Worm (Caenorhabditis elegans) whole organism, L4 larva: ENCODE measurements around the gene mdt-26.

Experiments used
- F26F4.8 ChIP-seq: fragments of 200-800 bp; sonication (Bioruptor generic); conservative IDR thresholded peaks from 2 replicates; pipeline ENCODE4 v1.3.6; 2022; ENCODE audit warnings: missing genetic modification characterization, missing compliant biosample characterization
- F37D6.2 ChIP-seq: sonication (generic microtip); optimal IDR thresholded peaks from 2 replicates; lab custom pipeline; 2016; ENCODE audit warnings: mild to moderate bottlenecking, missing genetic modification characterization, missing compliant biosample characterization
- aha-1 ChIP-seq: fragments of 150-350 bp; peaks from one replicate; lab custom pipeline; 2014; ENCODE audit warnings: missing biosample characterization, missing genetic modification characterization
- aly-2 ChIP-seq: sonication (generic microtip); optimal IDR thresholded peaks from 2 replicates; lab custom pipeline; 2018; ENCODE audit warnings: missing biosample characterization, missing genetic modification characterization
- ama-1 ChIP-seq: fragments of 150-350 bp; optimal IDR thresholded peaks from 2 replicates; lab custom pipeline; 2014; ENCODE audit warnings: inconsistent platforms, mixed read lengths
- arid-1 ChIP-seq: fragments of 200-800 bp; sonication (Bioruptor generic); conservative IDR thresholded peaks from 2 replicates; pipeline ENCODE4 v1.3.6; 2022; ENCODE audit warnings: missing genetic modification reagents, missing genetic modification characterization, missing compliant biosample characterization
- ceh-44 ChIP-seq: fragments of 200-800 bp; sonication (Bioruptor generic); IDR thresholded peaks from 2 replicates; pipeline ENCODE4 v1.3.6; 2022; ENCODE audit warnings: missing genetic modification reagents, missing genetic modification characterization, missing compliant biosample characterization
- ceh-62 ChIP-seq: sonication (generic microtip); optimal IDR thresholded peaks from 2 replicates; lab custom pipeline; 2017; ENCODE audit warnings: missing biosample characterization, missing genetic modification characterization
- ces-1 ChIP-seq: fragments of 150-350 bp; sonication (generic microtip); optimal IDR thresholded peaks from 4 replicates; lab custom pipeline; 2014; ENCODE audit warnings: missing biosample characterization, missing genetic modification reagents, missing genetic modification characterization
- ctbp-1 ChIP-seq: fragments of 200-800 bp; sonication (Bioruptor generic); IDR thresholded peaks from 2 replicates; pipeline ENCODE4 v1.3.6; 2022; ENCODE audit warnings: missing genetic modification reagents, missing genetic modification characterization, missing compliant biosample characterization
- daf-19 ChIP-seq: fragments of 200-800 bp; sonication (Bioruptor generic); conservative IDR thresholded peaks from 2 replicates; pipeline ENCODE4 v1.3.6; 2022; ENCODE audit warnings: missing genetic modification characterization, missing compliant biosample characterization
- daf-8 ChIP-seq: fragments of 200-800 bp; sonication (Bioruptor generic); IDR thresholded peaks from 2 replicates; pipeline ENCODE4 v1.3.6; 2022; ENCODE audit warnings: missing genetic modification characterization, missing compliant biosample characterization
- dmd-6 ChIP-seq: fragments of 200-800 bp; sonication (Bioruptor generic); IDR thresholded peaks from 2 replicates; pipeline ENCODE4 v1.3.6; 2022; ENCODE audit warnings: missing genetic modification reagents, missing genetic modification characterization, missing compliant biosample characterization
- dpl-1 ChIP-seq: fragments of 150-350 bp; optimal IDR thresholded peaks from 2 replicates; lab custom pipeline; 2014; ENCODE audit warnings: missing biosample characterization, missing genetic modification reagents, missing genetic modification characterization
- dve-1 ChIP-seq: sonication (generic microtip); optimal IDR thresholded peaks from 2 replicates; lab custom pipeline; 2017; ENCODE audit warnings: antibody characterized with exemption, mild to moderate bottlenecking, missing genetic modification characterization, missing compliant biosample characterization; ENCODE audit not compliant: insufficient read depth
- egl-27 ChIP-seq: sonication (generic microtip); optimal IDR thresholded peaks from 3 replicates; lab custom pipeline; 2017; ENCODE audit warnings: missing biosample characterization, missing genetic modification reagents, missing genetic modification characterization
- fkh-10 ChIP-seq: fragments of 150-350 bp; optimal IDR thresholded peaks from 2 replicates; lab custom pipeline; 2014; ENCODE audit warnings: missing biosample characterization, missing genetic modification reagents, missing genetic modification characterization
- gei-8 ChIP-seq: fragments of 200-800 bp; sonication (Bioruptor generic); optimal IDR thresholded peaks from 2 replicates; lab custom pipeline; 2018; ENCODE audit warnings: mild to moderate bottlenecking, missing genetic modification characterization, missing compliant biosample characterization
- hif-1 ChIP-seq, 2 experiments: sonication (generic microtip); optimal IDR thresholded peaks; 2 replicates each; lab custom pipeline; 2016 to 2017; ENCODE audit warnings: missing compliant biosample characterization in 2 of 2, missing genetic modification characterization in 2 of 2, missing genetic modification reagents in 2 of 2, missing genotype in 2 of 2, mild to moderate bottlenecking in 1 of 2
- hlh-11 ChIP-seq: fragments of 200-800 bp; sonication (Bioruptor generic); optimal IDR thresholded peaks from 2 replicates; lab custom pipeline; 2018; ENCODE audit warnings: mild to moderate bottlenecking, missing genetic modification characterization, missing compliant biosample characterization
- hlh-30 ChIP-seq: sonication (generic microtip); optimal IDR thresholded peaks from 2 replicates; lab custom pipeline; 2017; ENCODE audit warnings: antibody characterized with exemption, mild to moderate bottlenecking, missing genetic modification characterization, missing compliant biosample characterization; ENCODE audit not compliant: insufficient read depth
- hmg-1.1 ChIP-seq: fragments of 200-800 bp; sonication (Bioruptor generic); IDR thresholded peaks from 2 replicates; pipeline ENCODE4 v1.3.6; 2022; ENCODE audit warnings: missing genetic modification reagents, missing genetic modification characterization, missing compliant biosample characterization
- lin-13 ChIP-seq: fragments of 150-350 bp; optimal IDR thresholded peaks from 2 replicates; lab custom pipeline; 2014; ENCODE audit warnings: missing biosample characterization, missing genetic modification reagents, missing genetic modification characterization
- lin-15B ChIP-seq: fragments of 150-350 bp; sonication (generic microtip); optimal IDR thresholded peaks from 3 replicates; lab custom pipeline; 2014; ENCODE audit warnings: missing biosample characterization, missing genetic modification characterization
- lin-29 ChIP-seq: fragments of 200-800 bp; sonication (Bioruptor generic); IDR thresholded peaks from 2 replicates; pipeline ENCODE4 v1.3.6; 2022; ENCODE audit warnings: missing genetic modification reagents, missing genetic modification characterization, missing compliant biosample characterization
- lin-38 ChIP-seq: fragments of 200-800 bp; sonication (Bioruptor generic); IDR thresholded peaks from 2 replicates; pipeline ENCODE4 v1.3.6; 2022; ENCODE audit warnings: missing genetic modification reagents, missing genetic modification characterization, missing compliant biosample characterization
- lin-39 ChIP-seq: fragments of 150-350 bp; optimal IDR thresholded peaks from 2 replicates; lab custom pipeline; 2014; ENCODE audit warnings: missing biosample characterization, missing genetic modification reagents, missing genetic modification characterization
- lir-3 ChIP-seq: sonication (generic microtip); optimal IDR thresholded peaks from 2 replicates; lab custom pipeline; 2016; ENCODE audit warnings: mild to moderate bottlenecking, missing genetic modification characterization, missing compliant biosample characterization
- lsy-2 ChIP-seq, 2 experiments: fragments of 150-350 bp in 1 of 2; sonication (generic microtip) in 1 of 2; optimal IDR thresholded peaks; 2 replicates each; lab custom pipeline; 2014 to 2017; ENCODE audit warnings: missing biosample characterization in 2 of 2, missing genetic modification characterization in 2 of 2
- mdl-1 ChIP-seq, 2 experiments: fragments of 150-350 bp in 1 of 2; sonication (generic microtip) in 1 of 2; optimal IDR thresholded peaks; 2 replicates each; lab custom pipeline; 2014 to 2017; ENCODE audit warnings: missing biosample characterization in 2 of 2, missing genetic modification characterization in 2 of 2
- mep-1 ChIP-seq: fragments of 150-350 bp; sonication (generic microtip); optimal IDR thresholded peaks from 3 replicates; lab custom pipeline; 2014; ENCODE audit warnings: missing biosample characterization, missing genetic modification characterization
- mes-2 ChIP-seq: sonication (generic microtip); optimal IDR thresholded peaks from 2 replicates; lab custom pipeline; 2016; ENCODE audit warnings: missing genotype, mild to moderate bottlenecking, missing genetic modification characterization, missing compliant biosample characterization; ENCODE audit not compliant: poor library complexity, severe bottlenecking
- mxl-3 ChIP-seq: fragments of 200-800 bp; sonication (Bioruptor generic); optimal IDR thresholded peaks from 2 replicates; lab custom pipeline; 2018; ENCODE audit warnings: mild to moderate bottlenecking, missing genetic modification characterization, missing compliant biosample characterization
- nhr-111 ChIP-seq: fragments of 200-800 bp; sonication (Bioruptor generic); optimal IDR thresholded peaks from 2 replicates; lab custom pipeline; 2018; ENCODE audit warnings: mild to moderate bottlenecking, missing genetic modification characterization, missing compliant biosample characterization
- nhr-48 ChIP-seq: sonication (generic microtip); optimal IDR thresholded peaks from 2 replicates; lab custom pipeline; 2016; ENCODE audit warnings: mild to moderate bottlenecking, missing genetic modification characterization, missing compliant biosample characterization
- nhr-6 ChIP-seq: fragments of 150-350 bp; optimal IDR thresholded peaks from 2 replicates; lab custom pipeline; 2014; ENCODE audit warnings: missing biosample characterization, missing genetic modification characterization
- nhr-77 ChIP-seq: fragments of 150-350 bp; optimal IDR thresholded peaks from 2 replicates; lab custom pipeline; 2014; ENCODE audit warnings: missing biosample characterization, missing genetic modification characterization
- spr-1 ChIP-seq: sonication (generic microtip); optimal IDR thresholded peaks from 2 replicates; lab custom pipeline; 2016; ENCODE audit warnings: mild to moderate bottlenecking, missing genetic modification characterization, missing compliant biosample characterization
- tra-1 ChIP-seq: fragments of 200-800 bp; sonication (Bioruptor generic); IDR thresholded peaks from 2 replicates; pipeline ENCODE4 v1.3.6; 2022; ENCODE audit warnings: missing genetic modification reagents, missing genetic modification characterization, missing compliant biosample characterization
- unc-130 ChIP-seq: sonication (generic microtip); optimal IDR thresholded peaks from 2 replicates; lab custom pipeline; 2016; ENCODE audit warnings: missing genetic modification reagents, missing genetic modification characterization, missing compliant biosample characterization
- unc-62 ChIP-seq, 3 experiments: fragments of 150-350 bp in 1 of 3; sonication (generic microtip); optimal IDR thresholded peaks in 2 of 3; peaks in 1 of 3; 1 replicate in 1 of 3; 2 replicates in 2 of 3; lab custom pipeline; 2014 to 2017; ENCODE audit warnings: missing biosample characterization in 3 of 3, missing genetic modification characterization in 3 of 3, missing genetic modification reagents in 3 of 3, missing genotype in 1 of 3
- zfp-2 ChIP-seq: sonication (generic microtip); optimal IDR thresholded peaks from 2 replicates; lab custom pipeline; 2016; ENCODE audit warnings: mild to moderate bottlenecking, missing genetic modification characterization, missing compliant biosample characterization
- ztf-7 ChIP-seq: fragments of 150-350 bp; optimal IDR thresholded peaks from 2 replicates; lab custom pipeline; 2014; ENCODE audit warnings: missing biosample characterization, missing genetic modification characterization

mdt-26 gene

ce11 chrII:5702611-5703192 lies 41.7 kb downstream of the mdt-26 start:
- no peak for TF ChIP-seq ces-1 (GFP tag; lab: Kevin White, UChicago)
- TF ChIP-seq dpl-1 (GFP tag; lab: Kevin White, UChicago), result peak; percentile 3
- no peak for TF ChIP-seq unc-130 (GFP tag; lab: Kevin White, UChicago)
- TF ChIP-seq unc-62 (GFP tag; optimal IDR thresholded peaks at IDR 0.05 in 1 of 2; lab: Kevin White, UChicago), result peak in 1 of 2 experiments; percentile 44
- TF ChIP-seq unc-62 (tag; optimal IDR thresholded peaks at IDR 0.05; lab: Kevin White, UChicago), result no peak
- no peak for TF ChIP-seq fkh-10 (GFP tag; lab: Kevin White, UChicago)
- peak; percentile 2 for TF ChIP-seq mes-2
- TF ChIP-seq hlh-11 (tag; lab: Kevin White, UChicago), result peak; percentile 14
- no peak for TF ChIP-seq egl-27 (tag; lab: Kevin White, UChicago)
- no peak for TF ChIP-seq ceh-44
- TF ChIP-seq mdl-1 (tag; optimal IDR thresholded peaks at IDR 0.05; lab: Kevin White, UChicago), result peak in 1 of 2 experiments; percentile 38
- TF ChIP-seq lin-29 (GFP tag; lab: Robert Waterston, UW), result no peak
- peak; percentile 0 for TF ChIP-seq dve-1 (tag; lab: Kevin White, UChicago)
- no peak for TF ChIP-seq lin-13 (GFP tag; lab: Kevin White, UChicago)
- no peak for TF ChIP-seq lin-15B
- no peak for TF ChIP-seq daf-19 (GFP tag; lab: Robert Waterston, UW)
- TF ChIP-seq ztf-7 (tag; lab: Kevin White, UChicago), result no peak
- no peak for TF ChIP-seq arid-1 (GFP tag; lab: Robert Waterston, UW)
- TF ChIP-seq lin-38 (GFP tag; lab: Robert Waterston, UW), result no peak
- peak; percentile 59 for TF ChIP-seq nhr-48 (tag; lab: Kevin White, UChicago)

ce11 chrII:5704479-5704878 lies 43.5 kb downstream of the mdt-26 start:
- TF ChIP-seq unc-130 (GFP tag; lab: Kevin White, UChicago), result no peak
- no peak for TF ChIP-seq daf-8 (GFP tag; lab: Robert Waterston, UW)
- no peak for TF ChIP-seq ama-1 (lab: Kevin White, UChicago)
- TF ChIP-seq mxl-3 (GFP tag; lab: Kevin White, UChicago), result peak; percentile 27
- no peak for TF ChIP-seq hif-1 (tag; optimal IDR thresholded peaks at IDR 0.05; lab: Kevin White, UChicago)
- no peak for TF ChIP-seq aha-1 (tag; lab: Kevin White, UChicago)
- no peak for TF ChIP-seq lin-39 (tag; lab: Kevin White, UChicago)
- peak; percentile 25 for TF ChIP-seq hlh-30 (tag; lab: Kevin White, UChicago)
- peak in 1 of 2 experiments; percentile 14 for TF ChIP-seq lsy-2 (tag; optimal IDR thresholded peaks at IDR 0.05; lab: Kevin White, UChicago)
- TF ChIP-seq unc-62 (GFP tag; optimal IDR thresholded peaks at IDR 0.05 in 1 of 2; lab: Kevin White, UChicago), result no peak
- no peak for TF ChIP-seq unc-62 (tag; optimal IDR thresholded peaks at IDR 0.05; lab: Kevin White, UChicago)

- no peak for TF ChIP-seq nhr-6
- TF ChIP-seq F37D6.2 (tag; lab: Kevin White, UChicago), result no peak
- no peak for TF ChIP-seq nhr-77
- no peak for TF ChIP-seq spr-1
- TF ChIP-seq arid-1 (GFP tag; lab: Robert Waterston, UW), result no peak
- peak; percentile 5 for TF ChIP-seq fkh-10 (GFP tag; lab: Kevin White, UChicago)
- TF ChIP-seq unc-62 (GFP tag; optimal IDR thresholded peaks at IDR 0.05 in 1 of 2; lab: Kevin White, UChicago), result peak in 1 of 2 experiments; percentile 92
- no peak for TF ChIP-seq unc-62 (tag; optimal IDR thresholded peaks at IDR 0.05; lab: Kevin White, UChicago)
- TF ChIP-seq, all 104 proteins: peak for 2
Observed at ce11 chrII:5707532-5707931, 46.6 kb downstream of the mdt-26 start, which contains the start of gene osta-2. Gene osta-2, plus strand, starts transcription at chrII:5707691.

- TF ChIP-seq tra-1 (GFP tag; lab: Robert Waterston, UW), result no peak
- TF ChIP-seq mdl-1 (tag; optimal IDR thresholded peaks at IDR 0.05; lab: Kevin White, UChicago), result no peak
- 0 out of 2 replicates have a peak, but pooled peaks have one; percentile 24 for TF ChIP-seq hmg-1.1 (GFP tag; lab: Robert Waterston, UW)
- no peak for TF ChIP-seq lir-3
- TF ChIP-seq ceh-62 (tag; lab: Kevin White, UChicago), result no peak
- TF ChIP-seq lin-39 (tag; lab: Kevin White, UChicago), result no peak
- TF ChIP-seq ces-1 (GFP tag; lab: Kevin White, UChicago), result peak; percentile 81
- no peak for TF ChIP-seq F26F4.8 (GFP tag; lab: Robert Waterston, UW)
- no peak for TF ChIP-seq zfp-2
- no peak for TF ChIP-seq gei-8 (GFP tag; lab: Kevin White, UChicago)
- peak; percentile 48 for TF ChIP-seq ctbp-1 (GFP tag; lab: Robert Waterston, UW)
- no peak for TF ChIP-seq ztf-7 (tag; lab: Kevin White, UChicago)
- TF ChIP-seq mep-1 (tag; lab: Kevin White, UChicago), result no peak
- no peak for TF ChIP-seq dmd-6 (GFP tag; lab: Robert Waterston, UW)
- TF ChIP-seq dpl-1 (GFP tag; lab: Kevin White, UChicago), result no peak
- TF ChIP-seq nhr-48 (tag; lab: Kevin White, UChicago), result no peak
- no peak for TF ChIP-seq hlh-30 (tag; lab: Kevin White, UChicago)
- TF ChIP-seq aly-2 (tag; lab: Kevin White, UChicago), result no peak
- TF ChIP-seq nhr-111 (GFP tag; lab: Kevin White, UChicago), result no peak
Observed at ce11 chrII:5708154-5708553, 47.2 kb downstream of the mdt-26 start.
